Worm (Caenorhabditis elegans): ENCODE results near the gene C34C12.2.

DNA sequence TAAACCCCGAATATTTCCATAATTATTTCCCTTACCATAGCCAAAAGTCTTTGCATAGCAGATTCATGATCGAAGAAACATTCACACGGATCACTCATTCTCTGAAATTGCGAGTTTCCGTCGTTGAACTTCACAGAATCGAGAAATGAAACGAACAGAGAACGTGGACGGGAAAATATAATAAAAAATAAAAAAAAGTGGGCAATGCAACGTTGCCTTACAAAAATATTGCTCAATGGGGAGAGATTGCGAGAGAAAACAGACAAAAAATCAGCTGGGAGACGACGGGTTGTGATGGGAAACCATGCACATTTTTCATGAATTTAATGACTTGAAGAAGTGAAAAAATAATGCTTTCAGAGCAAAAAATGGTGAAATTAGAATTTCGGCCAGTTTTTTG is 16.1 kb downstream of the C34C12.2 start, which contains the start of gene smim-14:
- TF ChIP-seq nhr-25 (tag; optimal IDR thresholded peaks at IDR 0.05; ENCODE audit: borderline replicate concordance, insufficient read depth) (no peak), nhr-41 (GFP tag; IDR thresholded peaks at IDR 0.05) (no peak), ama-1 (optimal IDR thresholded peaks at IDR 0.05) (no peak), lsy-2 (tag; optimal IDR thresholded peaks at IDR 0.05) (no peak), lin-15B (tag; optimal IDR thresholded peaks at IDR 0.05) (no peak), pqm-1 (tag; optimal IDR thresholded peaks at IDR 0.05) (no peak), pha-4 (GFP tag; IDR thresholded peaks at IDR 0.05) (no peak), pha-4 (tag; optimal IDR thresholded peaks at IDR 0.05) (no peak), jun-1 (tag; optimal IDR thresholded peaks at IDR 0.05) (no peak), madf-5 (GFP tag; IDR thresholded peaks at IDR 0.05) (no peak), aly-2 (tag; optimal IDR thresholded peaks at IDR 0.05) (no peak), daf-12 (tag; optimal IDR thresholded peaks at IDR 0.05) (no peak), aha-1 (tag) (no peak)
